Worm (Caenorhabditis elegans) whole organism, L4/young adult: ENCODE data around the gene C48D1.5.

Experiments used
- W03F9.2 ChIP-seq: fragments of 150-350 bp; optimal IDR thresholded peaks from 2 replicates; lab custom pipeline; 2014; ENCODE audit warnings: missing biosample characterization, missing genetic modification characterization
- dao-5 ChIP-seq: sonication (generic microtip); optimal IDR thresholded peaks from 2 replicates; lab custom pipeline; 2016; ENCODE audit warnings: missing genotype, missing genetic modification characterization, moderate library complexity, missing compliant biosample characterization
- him-1 ChIP-seq: sonication (generic microtip); optimal IDR thresholded peaks from 2 replicates; lab custom pipeline; 2016; ENCODE audit warnings: missing genotype, missing genetic modification reagents, missing genetic modification characterization, missing compliant biosample characterization

The C48D1.5 gene

ce11 chrIV:13221657-13222056, at the start of gene C48D1.5:
Gene C48D1.5 (plus strand): TSS chrIV:13221957.
- TF ChIP-seq dao-5 (no peak), him-1 (tag; lab: Kevin White, UChicago) (no peak), W03F9.2 (tag; lab: Kevin White, UChicago) (no peak)

ce11 chrIV:13173359-13173758, 48.4 kb upstream of the C48D1.5 start:
- TF ChIP-seq W03F9.2 (tag; lab: Kevin White, UChicago): no peak

ce11 chrIV:13179295-13179694, 42.5 kb upstream of the C48D1.5 start, which contains the start of gene lev-1:
Gene lev-1 (minus strand): TSS chrIV:13179395.
- no peak for TF ChIP-seq him-1 (tag; lab: Kevin White, UChicago)
- TF ChIP-seq dao-5: no peak
- no peak for TF ChIP-seq W03F9.2 (tag; lab: Kevin White, UChicago)

ce11 chrIV:13180723-13181122, 41.0 kb upstream of the C48D1.5 start, which contains the start of gene F58D2.3:
Gene F58D2.3 (minus strand): TSS chrIV:13180823.
- TF ChIP-seq dao-5: no peak
- TF ChIP-seq him-1 (tag; lab: Kevin White, UChicago): no peak
- no peak for TF ChIP-seq W03F9.2 (tag; lab: Kevin White, UChicago)

ce11 chrIV:13188959-13189358, 32.8 kb upstream of the C48D1.5 start, which contains the start of gene F58D2.4:
Gene F58D2.4 (minus strand): TSS chrIV:13189059.
- TF ChIP-seq him-1 (tag; lab: Kevin White, UChicago) (no peak), W03F9.2 (tag; lab: Kevin White, UChicago) (no peak), dao-5 (no peak)

- TF ChIP-seq dao-5 (no peak), him-1 (tag; lab: Kevin White, UChicago) (no peak), W03F9.2 (tag; lab: Kevin White, UChicago) (no peak)
Measured at ce11 chrIV:13189467-13189866, 32.3 kb upstream of the C48D1.5 start, which contains the start of gene F58D2.2. Gene F58D2.2 (plus strand): TSS chrIV:13189767.

ce11 chrIV:13190075-13190474, 31.7 kb upstream of the C48D1.5 start:
- TF ChIP-seq him-1 (tag; lab: Kevin White, UChicago): no peak
- no peak for TF ChIP-seq W03F9.2 (tag; lab: Kevin White, UChicago)
- TF ChIP-seq dao-5: no peak

ce11 chrIV:13193239-13193638, 28.5 kb upstream of the C48D1.5 start, which contains the start of gene F58D2.5:
Gene F58D2.5 (minus strand): TSS chrIV:13193339.
- no peak for TF ChIP-seq him-1 (tag; lab: Kevin White, UChicago)
- no peak for TF ChIP-seq dao-5
- TF ChIP-seq W03F9.2 (tag; lab: Kevin White, UChicago): no peak

ce11 chrIV:13197282-13197681, 24.5 kb upstream of the C48D1.5 start, which contains the start of gene C48D1.1:
Gene C48D1.1 (minus strand): TSS chrIV:13197382.
- TF ChIP-seq dao-5 (no peak), W03F9.2 (tag; lab: Kevin White, UChicago) (no peak), him-1 (tag; lab: Kevin White, UChicago) (no peak)

ce11 chrIV:13204037-13204436, 17.7 kb upstream of the C48D1.5 start, which contains the start of gene ced-3:
Gene ced-3 (minus strand): TSS chrIV:13204137.
- TF ChIP-seq W03F9.2 (tag; lab: Kevin White, UChicago) (no peak), dao-5 (no peak), him-1 (tag; lab: Kevin White, UChicago) (no peak)

ce11 chrIV:13205891-13206290, 15.9 kb upstream of the C48D1.5 start:
- TF ChIP-seq W03F9.2 (tag; lab: Kevin White, UChicago) (no peak), dao-5 (no peak), him-1 (tag; lab: Kevin White, UChicago) (no peak)

- TF ChIP-seq W03F9.2 (tag; lab: Kevin White, UChicago): no peak
- no peak for TF ChIP-seq dao-5
- TF ChIP-seq him-1 (tag; lab: Kevin White, UChicago): no peak
Measured at ce11 chrIV:13209566-13209965, 12.2 kb upstream of the C48D1.5 start, which contains the start of gene C48D1.9. Gene C48D1.9 (minus strand): TSS chrIV:13209666.

- no peak for TF ChIP-seq him-1 (tag; lab: Kevin White, UChicago)
- TF ChIP-seq dao-5: no peak
- TF ChIP-seq W03F9.2 (tag; lab: Kevin White, UChicago): no peak
Measured at ce11 chrIV:13214466-13214865, 7.3 kb upstream of the C48D1.5 start, which contains the start of gene cho-1. Gene cho-1 (minus strand): TSS chrIV:13214566.

ce11 chrIV:13220594-13220993, 1.2 kb upstream of the C48D1.5 start:
- TF ChIP-seq W03F9.2 (tag; lab: Kevin White, UChicago): no peak
- TF ChIP-seq dao-5: no peak
- no peak for TF ChIP-seq him-1 (tag; lab: Kevin White, UChicago)

ce11 chrIV:13231393-13231792, 9.6 kb downstream of the C48D1.5 start:
- TF ChIP-seq W03F9.2 (tag; lab: Kevin White, UChicago): no peak
- TF ChIP-seq him-1 (tag; lab: Kevin White, UChicago): no peak
- TF ChIP-seq dao-5: no peak
